Worm (Caenorhabditis elegans) whole organism, young adult: Measurements from ENCODE around the gene B0464.6.

Experiments used
- B0019.2 ChIP-seq: fragments of 200-800 bp; sonication (Bioruptor generic); conservative IDR thresholded peaks from 2 replicates; pipeline ENCODE4 v1.3.6; 2022; ENCODE audit warnings: missing genetic modification reagents, missing genetic modification characterization, missing compliant biosample characterization
- B0035.1 ChIP-seq: sonication (generic microtip); optimal IDR thresholded peaks from 2 replicates; lab custom pipeline; 2016; ENCODE audit warnings: missing genetic modification characterization, mild to moderate bottlenecking, missing compliant biosample characterization, missing genotype, missing genetic modification reagents
- B0261.1 ChIP-seq: sonication (generic microtip); optimal IDR thresholded peaks from 2 replicates; lab custom pipeline; 2016; ENCODE audit warnings: mild to moderate bottlenecking, missing genetic modification characterization, moderate library complexity, missing compliant biosample characterization
- C17E4.6 ChIP-seq: fragments of 200-800 bp; sonication (Bioruptor generic); IDR thresholded peaks from 2 replicates; pipeline ENCODE4 v1.3.6; 2022; ENCODE audit warnings: missing genetic modification reagents, missing genetic modification characterization, missing compliant biosample characterization
- D2030.7 ChIP-seq: fragments of 200-800 bp; sonication (Bioruptor generic); IDR thresholded peaks from 2 replicates; pipeline ENCODE4 v1.3.6; 2022; ENCODE audit warnings: missing genetic modification reagents, missing genetic modification characterization, missing compliant biosample characterization
- F10E7.11 ChIP-seq: sonication (generic microtip); optimal IDR thresholded peaks from 2 replicates; lab custom pipeline; 2017; ENCODE audit warnings: mild to moderate bottlenecking, missing genetic modification characterization, moderate library complexity, missing compliant biosample characterization
- F22D6.2 ChIP-seq: sonication (generic microtip); optimal IDR thresholded peaks from 2 replicates; lab custom pipeline; 2016; ENCODE audit warnings: mild to moderate bottlenecking, missing genetic modification characterization, missing compliant biosample characterization
- F33H1.4 ChIP-seq: fragments of 200-800 bp; sonication (Bioruptor generic); IDR thresholded peaks from 2 replicates; pipeline ENCODE4 v1.3.6; 2022; ENCODE audit warnings: missing genetic modification reagents, missing genetic modification characterization, missing compliant biosample characterization
- K12H6.12 ChIP-seq: fragments of 200-800 bp; sonication (Bioruptor generic); optimal IDR thresholded peaks from 2 replicates; lab custom pipeline; 2018; ENCODE audit warnings: mild to moderate bottlenecking, missing genetic modification characterization, missing compliant biosample characterization
- Y53F4B.3 ChIP-seq: fragments of 200-800 bp; sonication (Bioruptor generic); IDR thresholded peaks from 2 replicates; pipeline ENCODE4 v1.3.6; 2022; ENCODE audit warnings: missing genetic modification reagents, missing genetic modification characterization, missing compliant biosample characterization
- Y53G8AR.9 ChIP-seq: fragments of 200-800 bp; sonication (Bioruptor generic); conservative IDR thresholded peaks from 2 replicates; pipeline ENCODE4 v1.3.6; 2022; ENCODE audit warnings: missing genetic modification reagents, missing genetic modification characterization, missing compliant biosample characterization
- Y67H2A.10 ChIP-seq: fragments of 200-800 bp; sonication (Bioruptor generic); conservative IDR thresholded peaks from 2 replicates; pipeline ENCODE4 v1.3.6; 2022; ENCODE audit warnings: missing genetic modification reagents, missing genetic modification characterization, missing compliant biosample characterization
- ZK185.1 ChIP-seq: sonication (generic microtip); optimal IDR thresholded peaks from 2 replicates; lab custom pipeline; 2016; ENCODE audit warnings: mild to moderate bottlenecking, missing genetic modification characterization, missing compliant biosample characterization; ENCODE audit not compliant: poor library complexity, severe bottlenecking
- akir-1 ChIP-seq: fragments of 200-800 bp; sonication (Bioruptor generic); optimal IDR thresholded peaks from 2 replicates; lab custom pipeline; 2018; ENCODE audit warnings: mild to moderate bottlenecking, missing genetic modification characterization, moderate library complexity, missing compliant biosample characterization
- aptf-2 ChIP-seq: fragments of 200-800 bp; sonication (Bioruptor generic); conservative IDR thresholded peaks from 2 replicates; pipeline ENCODE4 v1.3.6; 2022; ENCODE audit warnings: missing genetic modification reagents, missing genetic modification characterization, missing compliant biosample characterization
- ceh-40 ChIP-seq: fragments of 200-800 bp; sonication (Bioruptor generic); IDR thresholded peaks from 2 replicates; pipeline ENCODE4 v1.3.6; 2022; ENCODE audit warnings: missing genetic modification characterization, missing compliant biosample characterization
- ceh-79 ChIP-seq: sonication (generic microtip); optimal IDR thresholded peaks from 2 replicates; lab custom pipeline; 2017; ENCODE audit warnings: mild to moderate bottlenecking, missing genetic modification characterization, missing compliant biosample characterization
- dox-1 ChIP-seq: fragments of 200-800 bp; sonication (Bioruptor generic); IDR thresholded peaks from 2 replicates; pipeline ENCODE4 v1.3.6; 2022; ENCODE audit warnings: missing genetic modification reagents, missing genetic modification characterization, missing compliant biosample characterization
- dpff-1 ChIP-seq: sonication (generic microtip); optimal IDR thresholded peaks from 2 replicates; lab custom pipeline; 2017; ENCODE audit warnings: mild to moderate bottlenecking, missing genetic modification characterization, missing compliant biosample characterization
- ekl-4 ChIP-seq: fragments of 200-800 bp; sonication (Bioruptor generic); IDR thresholded peaks from 2 replicates; pipeline ENCODE4 v1.3.6; 2022; ENCODE audit warnings: missing genetic modification reagents, missing genetic modification characterization, missing compliant biosample characterization
- ets-4 ChIP-seq: fragments of 200-800 bp; sonication (Bioruptor generic); optimal IDR thresholded peaks from 2 replicates; lab custom pipeline; 2018; ENCODE audit warnings: mild to moderate bottlenecking, missing genetic modification characterization, missing compliant biosample characterization
- gei-17 ChIP-seq: fragments of 200-800 bp; sonication (Bioruptor generic); optimal IDR thresholded peaks from 2 replicates; lab custom pipeline; 2018; ENCODE audit warnings: mild to moderate bottlenecking, missing genetic modification characterization, missing compliant biosample characterization
- hmg-20 ChIP-seq: fragments of 200-800 bp; sonication (Bioruptor generic); IDR thresholded peaks from 2 replicates; pipeline ENCODE4 v1.3.6; 2022; ENCODE audit warnings: missing genetic modification reagents, missing genetic modification characterization, missing compliant biosample characterization
- hrde-1 ChIP-seq: sonication (generic microtip); optimal IDR thresholded peaks from 2 replicates; lab custom pipeline; 2016; ENCODE audit warnings: missing genetic modification characterization, mild to moderate bottlenecking, missing compliant biosample characterization, moderate library complexity, missing genotype, missing genetic modification reagents, borderline replicate concordance
- hsf-1 ChIP-seq: fragments of 200-800 bp; sonication (Bioruptor generic); IDR thresholded peaks from 2 replicates; pipeline ENCODE4 v1.3.6; 2022; ENCODE audit warnings: missing genetic modification reagents, missing genetic modification characterization, missing compliant biosample characterization
- lag-1 ChIP-seq: fragments of 200-800 bp; sonication (Bioruptor generic); IDR thresholded peaks from 2 replicates; pipeline ENCODE4 v1.3.6; 2022; ENCODE audit warnings: missing genetic modification reagents, missing genetic modification characterization, missing compliant biosample characterization
- let-526 ChIP-seq: fragments of 200-800 bp; sonication (Bioruptor generic); IDR thresholded peaks from 2 replicates; pipeline ENCODE4 v1.3.6; 2022; ENCODE audit warnings: missing genetic modification reagents, missing genetic modification characterization, missing compliant biosample characterization
- let-607 ChIP-seq, 2 experiments: fragments of 200-800 bp in 1 of 2; sonication (Bioruptor generic) in 1 of 2; sonication (generic microtip) in 1 of 2; optimal IDR thresholded peaks; 2 replicates each; lab custom pipeline; 2016 to 2018; ENCODE audit warnings: mild to moderate bottlenecking in 2 of 2, missing compliant biosample characterization in 2 of 2, missing genetic modification characterization in 2 of 2, moderate library complexity in 2 of 2, missing genotype in 1 of 2
- lin-26 ChIP-seq: fragments of 200-800 bp; sonication (Bioruptor generic); IDR thresholded peaks from 2 replicates; pipeline ENCODE4 v1.3.6; 2022; ENCODE audit warnings: missing genetic modification reagents, missing genetic modification characterization, missing compliant biosample characterization
- lsy-27 ChIP-seq: sonication (generic microtip); optimal IDR thresholded peaks from 2 replicates; lab custom pipeline; 2017; ENCODE audit warnings: missing genetic modification characterization, mild to moderate bottlenecking, missing compliant biosample characterization, antibody characterized with exemption, missing genotype, borderline replicate concordance; ENCODE audit not compliant: insufficient read depth
- madf-6 ChIP-seq: fragments of 200-800 bp; sonication (Bioruptor generic); IDR thresholded peaks from 2 replicates; pipeline ENCODE4 v1.3.6; 2022; ENCODE audit warnings: missing genetic modification reagents, missing genetic modification characterization, missing compliant biosample characterization
- mel-28 ChIP-seq: sonication (generic microtip); optimal IDR thresholded peaks from 2 replicates; lab custom pipeline; 2016; ENCODE audit warnings: borderline replicate concordance, mild to moderate bottlenecking, missing genetic modification characterization, missing compliant biosample characterization
- nfya-2 ChIP-seq: fragments of 200-800 bp; sonication (Bioruptor generic); IDR thresholded peaks from 2 replicates; pipeline ENCODE4 v1.3.6; 2022; ENCODE audit warnings: missing genetic modification reagents, missing genetic modification characterization, missing compliant biosample characterization
- nfyb-1 ChIP-seq: fragments of 200-800 bp; sonication (Bioruptor generic); IDR thresholded peaks from 2 replicates; pipeline ENCODE4 v1.3.6; 2022; ENCODE audit warnings: missing genetic modification reagents, missing genetic modification characterization, missing compliant biosample characterization
- nhr-120 ChIP-seq: fragments of 200-800 bp; sonication (Bioruptor generic); IDR thresholded peaks from 2 replicates; pipeline ENCODE4 v1.3.6; 2022; ENCODE audit warnings: missing genetic modification characterization, missing compliant biosample characterization
- nhr-80 ChIP-seq: sonication (generic microtip); optimal IDR thresholded peaks from 2 replicates; lab custom pipeline; 2016; ENCODE audit warnings: missing genetic modification characterization, missing compliant biosample characterization
- nhr-90 ChIP-seq: sonication (generic microtip); optimal IDR thresholded peaks from 2 replicates; lab custom pipeline; 2016; ENCODE audit warnings: missing genotype, mild to moderate bottlenecking, missing genetic modification characterization, missing compliant biosample characterization
- repo-1 ChIP-seq: sonication (generic microtip); optimal IDR thresholded peaks from 2 replicates; lab custom pipeline; 2017; ENCODE audit warnings: mild to moderate bottlenecking, missing genetic modification characterization, missing compliant biosample characterization
- snpc-1.1 ChIP-seq: sonication (generic microtip); optimal IDR thresholded peaks from 2 replicates; lab custom pipeline; 2017; ENCODE audit warnings: missing genetic modification characterization, mild to moderate bottlenecking, missing compliant biosample characterization, antibody characterized with exemption, moderate library complexity, missing genotype, missing genetic modification reagents; ENCODE audit not compliant: insufficient read depth
- snpc-1.3 ChIP-seq: sonication (generic microtip); optimal IDR thresholded peaks from 2 replicates; lab custom pipeline; 2017; ENCODE audit warnings: missing genetic modification characterization, mild to moderate bottlenecking, missing compliant biosample characterization, antibody characterized with exemption, moderate library complexity, missing genotype, missing genetic modification reagents; ENCODE audit not compliant: insufficient read depth
- snpc-4 ChIP-seq, 5 experiments: fragments of 150-350 bp in 1 of 5; sonication (generic microtip) in 4 of 5; optimal IDR thresholded peaks; 2 replicates each; lab custom pipeline; 2014 to 2018; ENCODE audit warnings: missing genetic modification characterization in 5 of 5, missing biosample characterization in 3 of 5, antibody characterized with exemption in 2 of 5, mild to moderate bottlenecking in 2 of 5, missing compliant biosample characterization in 2 of 5, missing genotype in 2 of 5, moderate library complexity in 2 of 5, missing genetic modification reagents in 1 of 5
- tlf-1 ChIP-seq: fragments of 200-800 bp; sonication (Bioruptor generic); optimal IDR thresholded peaks from 2 replicates; lab custom pipeline; 2018; ENCODE audit warnings: mild to moderate bottlenecking, missing genetic modification characterization, missing compliant biosample characterization
- ztf-18 ChIP-seq: sonication (generic microtip); optimal IDR thresholded peaks from 2 replicates; lab custom pipeline; 2016; ENCODE audit warnings: missing genotype, mild to moderate bottlenecking, missing genetic modification characterization, missing compliant biosample characterization
- ztf-25 ChIP-seq: fragments of 200-800 bp; sonication (Bioruptor generic); IDR thresholded peaks from 2 replicates; pipeline ENCODE4 v1.3.6; 2022; ENCODE audit warnings: missing genetic modification reagents, missing genetic modification characterization, missing compliant biosample characterization
- ztf-3 ChIP-seq: fragments of 200-800 bp; sonication (Bioruptor generic); optimal IDR thresholded peaks from 2 replicates; lab custom pipeline; 2018; ENCODE audit warnings: mild to moderate bottlenecking, missing genetic modification characterization, missing compliant biosample characterization

B0464.6 gene

ce11 chrIII:9455980-9456658 lies 9.6 kb downstream of the B0464.6 start, which contains the start of the genes rheb-1 and spk-1 (continued):
- TF ChIP-seq B0261.1 (tag; lab: Kevin White, UChicago) (peak; percentile 7), lag-1 (GFP tag; lab: Robert Waterston, UW) (no peak), ceh-79 (no peak), nhr-120 (GFP tag; lab: Robert Waterston, UW) (no peak), B0035.1 (tag; lab: Kevin White, UChicago) (no peak), Y53F4B.3 (no peak), dox-1 (GFP tag; lab: Robert Waterston, UW) (peak; percentile 97), snpc-4 (GFP tag; optimal IDR thresholded peaks at IDR 0.05; lab: Kevin White, UChicago) (peak; percentile 27), snpc-4 (tag; optimal IDR thresholded peaks at IDR 0.05; lab: Kevin White, UChicago) (peak; percentile 66 to 75 (median 72)), aptf-2 (no peak), F22D6.2 (tag; lab: Kevin White, UChicago) (peak; percentile 13), B0019.2 (0 out of 2 replicates have a peak, but pooled peaks have one; percentile 51), ztf-18 (tag; lab: Kevin White, UChicago) (peak; percentile 74), ztf-25 (GFP tag; lab: Robert Waterston, UW) (no peak), madf-6 (GFP tag; lab: Robert Waterston, UW) (peak; percentile 83), lsy-27 (tag; lab: Kevin White, UChicago) (peak; percentile 1), mel-28 (tag; lab: Kevin White, UChicago) (no peak), nhr-80 (tag; lab: Kevin White, UChicago) (peak; percentile 94), lin-26 (GFP tag; lab: Robert Waterston, UW) (peak; percentile 60; the same call in 1 of the 2 replicates), gei-17 (GFP tag; lab: Kevin White, UChicago) (peak; percentile 47), ztf-3 (GFP tag; lab: Kevin White, UChicago) (no peak), nhr-90 (peak; percentile 56), hsf-1 (GFP tag; lab: Robert Waterston, UW) (peak; percentile 59; the same call in 1 of the 2 replicates), ekl-4 (GFP tag; lab: Robert Waterston, UW) (peak; percentile 66; the same call in 1 of the 2 replicates), F33H1.4 (GFP tag; lab: Robert Waterston, UW) (peak; percentile 72), ceh-40 (no peak), C17E4.6 (no peak), ets-4 (GFP tag; lab: Kevin White, UChicago) (peak; percentile 79), nfya-2 (GFP tag; lab: Robert Waterston, UW) (no peak), repo-1 (tag; lab: Kevin White, UChicago) (peak; percentile 35), tlf-1 (GFP tag; lab: Kevin White, UChicago) (peak; percentile 91), let-526 (GFP tag; lab: Robert Waterston, UW) (peak; percentile 48; the same call in 1 of the 2 replicates), D2030.7 (GFP tag; lab: Robert Waterston, UW) (peak; percentile 78), snpc-1.3 (tag; lab: Kevin White, UChicago) (no peak), akir-1 (GFP tag; lab: Kevin White, UChicago) (no peak), Y67H2A.10 (GFP tag; lab: Robert Waterston, UW) (peak; percentile 87), nfyb-1 (GFP tag; lab: Robert Waterston, UW) (peak; percentile 92), F10E7.11 (tag; lab: Kevin White, UChicago) (no peak), ZK185.1 (tag; lab: Kevin White, UChicago) (peak; percentile 84), let-607 (tag; optimal IDR thresholded peaks at IDR 0.05; lab: Kevin White, UChicago) (peak; percentile 81 to 84), dpff-1 (tag; lab: Kevin White, UChicago) (no peak), Y53G8AR.9 (GFP tag; lab: Robert Waterston, UW) (peak; percentile 59; the same call in 1 of the 2 replicates), snpc-1.1 (no peak), hmg-20 (no peak), hrde-1 (tag; lab: Kevin White, UChicago) (no peak), K12H6.12 (tag; lab: Kevin White, UChicago) (peak; percentile 76)
